Worm (Caenorhabditis elegans) whole organism, L1 larva: Measurements from ENCODE around the gene fbxb-24.

ENCODE experiments used
- aly-2 ChIP-seq: fragments of 150-350 bp; optimal IDR thresholded peaks from 2 replicates; lab custom pipeline; 2014; ENCODE audit warnings: missing biosample characterization, missing genetic modification characterization
- fos-1 ChIP-seq: fragments of 150-350 bp; optimal IDR thresholded peaks from 2 replicates; lab custom pipeline; 2014; ENCODE audit warnings: missing biosample characterization, missing genetic modification characterization
- ztf-11 ChIP-seq, 2 experiments: sonication (generic microtip); optimal IDR thresholded peaks; 2 replicates each; lab custom pipeline; 2016 to 2017; ENCODE audit warnings: missing genetic modification characterization in 2 of 2, missing biosample characterization in 1 of 2, missing compliant biosample characterization in 1 of 2

ce11 chrIII:11892939-11893338 is 15.8 kb upstream of the fbxb-24 start, which contains the start of gene Y56A3A.41:
- no peak for TF ChIP-seq aly-2 (tag; lab: Kevin White, UChicago)
- TF ChIP-seq fos-1 (tag; lab: Kevin White, UChicago), result no peak
- no peak for TF ChIP-seq ztf-11 (tag; optimal IDR thresholded peaks at IDR 0.05; lab: Kevin White, UChicago)
